Worm (Caenorhabditis elegans) whole organism, late embryonic: ENCODE measurements around the gene C49F5.3.

Experiments used
- C08G9.2 ChIP-seq: sonication (generic microtip); optimal IDR thresholded peaks from 2 replicates; lab custom pipeline; 2016; ENCODE audit warnings: mild to moderate bottlenecking, missing genetic modification characterization, moderate library complexity, missing compliant biosample characterization
- C38D4.7 ChIP-seq: fragments of 200-800 bp; sonication (Bioruptor generic); optimal IDR thresholded peaks from 2 replicates; lab custom pipeline; 2018; ENCODE audit warnings: mild to moderate bottlenecking, missing genetic modification characterization, moderate library complexity, missing compliant biosample characterization
- K09A11.1 ChIP-seq: sonication (generic microtip); optimal IDR thresholded peaks from 2 replicates; lab custom pipeline; 2017; ENCODE audit warnings: antibody characterized with exemption, mild to moderate bottlenecking, missing genetic modification characterization, missing compliant biosample characterization; ENCODE audit not compliant: insufficient read depth
- T23F11.4 ChIP-seq: fragments of 200-800 bp; sonication (Bioruptor generic); optimal IDR thresholded peaks from 2 replicates; lab custom pipeline; 2018; ENCODE audit warnings: mild to moderate bottlenecking, missing genetic modification characterization, missing compliant biosample characterization
- Y22D7AL.16 ChIP-seq: sonication (generic microtip); optimal IDR thresholded peaks from 2 replicates; lab custom pipeline; 2016; ENCODE audit warnings: missing genetic modification characterization, missing compliant biosample characterization
- ama-1 ChIP-seq: fragments of 150-350 bp; optimal IDR thresholded peaks from 2 replicates; lab custom pipeline; 2014
- ceh-2 ChIP-seq: sonication (generic microtip); optimal IDR thresholded peaks from 2 replicates; lab custom pipeline; 2016; ENCODE audit warnings: missing genotype, missing genetic modification characterization, missing compliant biosample characterization
- ceh-22 ChIP-seq: sonication (generic microtip); optimal IDR thresholded peaks from 2 replicates; lab custom pipeline; 2017; ENCODE audit warnings: missing biosample characterization, missing genetic modification characterization
- ceh-24 ChIP-seq: sonication (generic microtip); optimal IDR thresholded peaks from 2 replicates; lab custom pipeline; 2016; ENCODE audit warnings: mild to moderate bottlenecking, missing genetic modification characterization, missing compliant biosample characterization
- ceh-30 ChIP-seq: fragments of 150-350 bp; optimal IDR thresholded peaks from 2 replicates; lab custom pipeline; 2014; ENCODE audit warnings: missing biosample characterization, missing genetic modification characterization
- ceh-31 ChIP-seq: sonication (generic microtip); optimal IDR thresholded peaks from 2 replicates; lab custom pipeline; 2016; ENCODE audit warnings: missing genetic modification characterization, missing compliant biosample characterization
- ceh-34 ChIP-seq: sonication (generic microtip); optimal IDR thresholded peaks from 2 replicates; lab custom pipeline; 2016; ENCODE audit warnings: mild to moderate bottlenecking, missing genetic modification characterization, missing compliant biosample characterization
- ceh-48 ChIP-seq: sonication (generic microtip); optimal IDR thresholded peaks from 2 replicates; lab custom pipeline; 2016; ENCODE audit warnings: missing genetic modification characterization, inconsistent platforms, missing compliant biosample characterization
- ceh-9 ChIP-seq: sonication (generic microtip); optimal IDR thresholded peaks from 2 replicates; lab custom pipeline; 2016; ENCODE audit warnings: mild to moderate bottlenecking, missing genetic modification characterization, inconsistent platforms, missing compliant biosample characterization
- ets-4 ChIP-seq: sonication (generic microtip); optimal IDR thresholded peaks from 2 replicates; lab custom pipeline; 2016; ENCODE audit warnings: missing genetic modification characterization, missing compliant biosample characterization
- gmeb-2 ChIP-seq: sonication (generic microtip); optimal IDR thresholded peaks from 2 replicates; lab custom pipeline; 2016; ENCODE audit warnings: missing genetic modification characterization, inconsistent platforms, missing compliant biosample characterization
- hlh-13 ChIP-seq: fragments of 200-800 bp; sonication (Bioruptor generic); optimal IDR thresholded peaks from 2 replicates; lab custom pipeline; 2018; ENCODE audit warnings: mild to moderate bottlenecking, missing genetic modification characterization, missing compliant biosample characterization
- hlh-15 ChIP-seq: sonication (generic microtip); optimal IDR thresholded peaks from 2 replicates; lab custom pipeline; 2016; ENCODE audit warnings: missing genetic modification characterization, missing compliant biosample characterization
- hlh-30 ChIP-seq: sonication (generic microtip); optimal IDR thresholded peaks from 2 replicates; lab custom pipeline; 2017; ENCODE audit warnings: antibody characterized with exemption, missing genetic modification characterization, missing compliant biosample characterization; ENCODE audit not compliant: insufficient read depth
- hlh-6 ChIP-seq: sonication (generic microtip); optimal IDR thresholded peaks from 2 replicates; lab custom pipeline; 2016; ENCODE audit warnings: missing genotype, missing genetic modification characterization, missing compliant biosample characterization
- mec-3 ChIP-seq: sonication (generic microtip); optimal IDR thresholded peaks from 2 replicates; lab custom pipeline; 2016; ENCODE audit warnings: borderline replicate concordance, missing genetic modification characterization, missing compliant biosample characterization
- nfya-1 ChIP-seq: sonication (generic microtip); optimal IDR thresholded peaks from 2 replicates; lab custom pipeline; 2017; ENCODE audit warnings: missing genetic modification characterization, mild to moderate bottlenecking, missing compliant biosample characterization, antibody characterized with exemption, moderate library complexity
- pag-3 ChIP-seq: sonication (generic microtip); optimal IDR thresholded peaks from 2 replicates; lab custom pipeline; 2016; ENCODE audit warnings: missing compliant biosample characterization, missing genetic modification characterization, borderline replicate concordance
- pax-1 ChIP-seq: fragments of 150-350 bp; optimal IDR thresholded peaks from 2 replicates; lab custom pipeline; 2014; ENCODE audit warnings: missing biosample characterization, missing genetic modification characterization
- pha-4 ChIP-seq: fragments of 150-350 bp; optimal IDR thresholded peaks from 2 replicates; lab custom pipeline; 2018; ENCODE audit warnings: missing biosample characterization, missing genetic modification reagents, missing genetic modification characterization
- pqm-1 ChIP-seq: sonication (generic microtip); optimal IDR thresholded peaks from 2 replicates; lab custom pipeline; 2016; ENCODE audit warnings: missing genetic modification characterization, missing compliant biosample characterization
- pros-1 ChIP-seq: fragments of 150-350 bp; optimal IDR thresholded peaks from 2 replicates; lab custom pipeline; 2014; ENCODE audit warnings: missing biosample characterization, missing genetic modification reagents, missing genetic modification characterization
- ref-2 ChIP-seq: sonication (generic microtip); optimal IDR thresholded peaks from 2 replicates; lab custom pipeline; 2016; ENCODE audit warnings: missing genetic modification characterization, missing compliant biosample characterization
- rnt-1 ChIP-seq: sonication (generic microtip); optimal IDR thresholded peaks from 2 replicates; lab custom pipeline; 2016; ENCODE audit warnings: missing genetic modification characterization, missing compliant biosample characterization
- sox-2 ChIP-seq: fragments of 200-800 bp; sonication (Bioruptor generic); IDR thresholded peaks from 2 replicates; pipeline ENCODE4 v1.3.6; 2022; ENCODE audit warnings: missing genetic modification reagents, missing genetic modification characterization, missing compliant biosample characterization
- sox-4 ChIP-seq: sonication (generic microtip); optimal IDR thresholded peaks from 2 replicates; lab custom pipeline; 2017; ENCODE audit warnings: mild to moderate bottlenecking, missing genetic modification characterization, inconsistent platforms, missing compliant biosample characterization
- syd-9 ChIP-seq: sonication (generic microtip); optimal IDR thresholded peaks from 2 replicates; lab custom pipeline; 2016; ENCODE audit warnings: mild to moderate bottlenecking, missing genetic modification characterization, moderate library complexity, missing compliant biosample characterization
- tbx-2 ChIP-seq: sonication (generic microtip); optimal IDR thresholded peaks from 2 replicates; lab custom pipeline; 2016; ENCODE audit warnings: missing genetic modification characterization, missing compliant biosample characterization
- ttx-3 ChIP-seq: sonication (generic microtip); optimal IDR thresholded peaks from 2 replicates; lab custom pipeline; 2016; ENCODE audit warnings: missing genetic modification reagents, missing genetic modification characterization, missing compliant biosample characterization
- unc-3 ChIP-seq, 2 experiments: fragments of 200-800 bp in 1 of 2; sonication (Bioruptor generic) in 1 of 2; sonication (generic microtip) in 1 of 2; conservative IDR thresholded peaks in 1 of 2; optimal IDR thresholded peaks in 1 of 2; 2 replicates each; pipeline versions ENCODE4 v1.3.6 to Lab custom; 2016 to 2022; ENCODE audit warnings: missing compliant biosample characterization in 2 of 2, missing genetic modification characterization in 2 of 2, missing genetic modification reagents in 1 of 2
- unc-55 ChIP-seq: sonication (generic microtip); optimal IDR thresholded peaks from 2 replicates; lab custom pipeline; 2017; ENCODE audit warnings: missing biosample characterization, missing genetic modification reagents, missing genetic modification characterization
- zip-5 ChIP-seq: sonication (generic microtip); optimal IDR thresholded peaks from 2 replicates; lab custom pipeline; 2016; ENCODE audit warnings: missing genetic modification characterization, missing compliant biosample characterization

The C49F5.3 gene

ce11 chrX:12017908-12018479, 34.6 kb upstream of the C49F5.3 start, which contains the start of the genes nmat-1 and ucr-2.1 (continued):
- TF ChIP-seq pag-3 (tag; lab: Kevin White, UChicago) = no peak
- peak; percentile 74 for TF ChIP-seq ceh-31 (tag; lab: Kevin White, UChicago)
- TF ChIP-seq pqm-1 (tag; lab: Kevin White, UChicago) = peak; percentile 18
- TF ChIP-seq ceh-24 (tag; lab: Kevin White, UChicago) = no peak
- TF ChIP-seq unc-3 (GFP tag; conservative IDR thresholded peaks at IDR 0.05; lab: Robert Waterston, UW) = no peak
- TF ChIP-seq unc-3 (tag; optimal IDR thresholded peaks at IDR 0.05; lab: Kevin White, UChicago) = peak; percentile 18
- peak; percentile 35 for TF ChIP-seq rnt-1 (tag; lab: Kevin White, UChicago)
- no peak for TF ChIP-seq pros-1
- no peak for TF ChIP-seq sox-2 (GFP tag; lab: Robert Waterston, UW)
- no peak for TF ChIP-seq gmeb-2 (tag; lab: Kevin White, UChicago)
- no peak for TF ChIP-seq hlh-15 (tag; lab: Kevin White, UChicago)
- no peak for TF ChIP-seq Y22D7AL.16
- TF ChIP-seq ceh-9 (tag; lab: Kevin White, UChicago) = no peak
- TF ChIP-seq ceh-48 (tag; lab: Kevin White, UChicago) = peak; percentile 29
- no peak for TF ChIP-seq syd-9
- TF ChIP-seq sox-4 (tag; lab: Kevin White, UChicago) = no peak
- TF ChIP-seq hlh-30 (tag; lab: Kevin White, UChicago) = peak; percentile 66
- no peak for TF ChIP-seq pha-4

ce11 chrX:12007905-12008466, 24.6 kb upstream of the C49F5.3 start:
- no peak for TF ChIP-seq ceh-2 (tag; lab: Kevin White, UChicago)
- peak; percentile 53 for TF ChIP-seq ref-2 (tag; lab: Kevin White, UChicago)

- no peak for TF ChIP-seq gmeb-2 (tag; lab: Kevin White, UChicago)
- TF ChIP-seq ets-4 (tag; lab: Kevin White, UChicago) = no peak
- TF ChIP-seq, all 69 proteins: peak for 0
These were observed 23.0 kb upstream of the C49F5.3 start for ce11 chrX:12006470-12006869.

ce11 chrX:12005499-12005959, 22.1 kb upstream of the C49F5.3 start, which contains the start of gene sma-5:
Gene sma-5 (minus strand): TSS chrX:12005549.
- TF ChIP-seq ceh-34 (tag; lab: Kevin White, UChicago) (no peak), pax-1 (tag; lab: Kevin White, UChicago) (peak; percentile 39), ceh-22 (tag; lab: Kevin White, UChicago) (no peak)

ce11 chrX:12004925-12005324, 21.5 kb upstream of the C49F5.3 start:
- TF ChIP-seq C08G9.2 (tag; lab: Kevin White, UChicago) = no peak
- no peak for TF ChIP-seq pros-1
- TF ChIP-seq nfya-1 (tag; lab: Kevin White, UChicago) = no peak
- no peak for TF ChIP-seq mec-3 (tag; lab: Kevin White, UChicago)
- no peak for TF ChIP-seq ceh-9 (tag; lab: Kevin White, UChicago)
- no peak for TF ChIP-seq ttx-3
- TF ChIP-seq pax-1 (tag; lab: Kevin White, UChicago) = no peak
- no peak for TF ChIP-seq ama-1
- no peak for TF ChIP-seq unc-55
- no peak for TF ChIP-seq hlh-30 (tag; lab: Kevin White, UChicago)
- no peak for TF ChIP-seq pqm-1 (tag; lab: Kevin White, UChicago)
- no peak for TF ChIP-seq C38D4.7 (GFP tag; lab: Kevin White, UChicago)
- TF ChIP-seq tbx-2 (tag; lab: Kevin White, UChicago) = no peak
- no peak for TF ChIP-seq T23F11.4 (GFP tag; lab: Kevin White, UChicago)
- no peak for TF ChIP-seq sox-2 (GFP tag; lab: Robert Waterston, UW)
- TF ChIP-seq K09A11.1 (tag; lab: Kevin White, UChicago) = no peak
- TF ChIP-seq ceh-30 (tag; lab: Kevin White, UChicago) = no peak
- TF ChIP-seq zip-5 (tag; lab: Kevin White, UChicago) = no peak
- TF ChIP-seq hlh-6 = no peak
- no peak for TF ChIP-seq hlh-13 (GFP tag; lab: Kevin White, UChicago)
